Worm (Caenorhabditis elegans) whole organism, L3 larva: ENCODE results near the gene W02B12.13.

Experiments
- R02D3.7 ChIP-seq: fragments of 150-350 bp; optimal IDR thresholded peaks from 2 replicates; lab custom pipeline; 2014; ENCODE audit warnings: missing biosample characterization, missing genetic modification characterization
- ceh-82 ChIP-seq: fragments of 150-350 bp; optimal IDR thresholded peaks from 2 replicates; lab custom pipeline; 2014; ENCODE audit warnings: missing biosample characterization, missing genetic modification characterization
- elt-1 ChIP-seq: fragments of 150-350 bp; optimal IDR thresholded peaks from 2 replicates; lab custom pipeline; 2014; ENCODE audit warnings: missing biosample characterization, missing genetic modification characterization
- lin-15B ChIP-seq: fragments of 150-350 bp; optimal IDR thresholded peaks from 2 replicates; lab custom pipeline; 2014; ENCODE audit warnings: missing biosample characterization, missing genetic modification characterization
- mdl-1 ChIP-seq: fragments of 150-350 bp; optimal IDR thresholded peaks from 2 replicates; lab custom pipeline; 2014; ENCODE audit warnings: missing biosample characterization, missing genetic modification characterization

DNA sequence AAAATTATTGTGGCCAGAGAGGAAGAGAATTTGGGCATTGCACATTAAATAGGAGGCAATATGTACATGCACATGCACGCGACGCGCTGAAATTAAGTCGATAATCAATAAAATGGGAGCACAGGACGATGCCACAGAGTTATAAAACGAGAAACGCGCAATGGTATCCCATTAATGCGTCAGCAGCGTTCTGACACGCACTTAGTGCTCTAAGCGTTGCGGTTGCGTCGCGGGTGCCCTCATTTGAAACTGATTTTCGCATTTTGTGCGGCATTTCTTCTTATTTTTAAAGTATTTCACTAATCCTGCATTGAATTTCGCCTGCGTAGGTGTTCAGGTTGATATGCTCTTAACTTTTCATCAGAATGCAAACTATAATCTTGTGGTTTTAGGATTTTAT is 8.0 kb downstream of the W02B12.13 start, which contains the start of gene rsp-1:
- TF ChIP-seq lin-15B (peak; percentile 90), R02D3.7 (peak; percentile 85), elt-1 (peak; percentile 26), mdl-1 (tag; lab: Kevin White, UChicago) (no peak), ceh-82 (tag; lab: Kevin White, UChicago) (peak; percentile 28)
